Worm (Caenorhabditis elegans) whole organism, midembryonic: Measurements from ENCODE around the gene F11D11.12.

ENCODE experiments used
- T22C8.4 ChIP-seq: fragments of 200-800 bp; sonication (Bioruptor generic); IDR thresholded peaks from 2 replicates; pipeline ENCODE4 v1.3.6; 2022; ENCODE audit warnings: missing genetic modification characterization, missing compliant biosample characterization
- cog-1 ChIP-seq: sonication (generic microtip); optimal IDR thresholded peaks from 2 replicates; lab custom pipeline; 2016; ENCODE audit warnings: missing genetic modification characterization, missing compliant biosample characterization
- flt-1 ChIP-seq: fragments of 200-800 bp; sonication (Bioruptor generic); IDR thresholded peaks from 2 replicates; pipeline ENCODE4 v1.3.6; 2022; ENCODE audit warnings: missing genetic modification characterization, missing compliant biosample characterization
- klf-2 ChIP-seq: fragments of 200-800 bp; sonication (Bioruptor generic); conservative IDR thresholded peaks from 2 replicates; pipeline ENCODE4 v1.3.6; 2022; ENCODE audit warnings: missing genetic modification reagents, missing genetic modification characterization, missing compliant biosample characterization
- med-1 ChIP-seq: sonication (generic microtip); optimal IDR thresholded peaks from 2 replicates; lab custom pipeline; 2017; ENCODE audit warnings: missing genetic modification characterization, mild to moderate bottlenecking, missing compliant biosample characterization, antibody characterized with exemption, missing genetic modification reagents; ENCODE audit not compliant: insufficient read depth
- ref-1 ChIP-seq: fragments of 200-800 bp; sonication (Bioruptor generic); conservative IDR thresholded peaks from 2 replicates; pipeline ENCODE4 v1.3.6; 2022; ENCODE audit warnings: missing genetic modification reagents, missing genetic modification characterization, missing compliant biosample characterization
- tab-1 ChIP-seq: fragments of 200-800 bp; sonication (Bioruptor generic); IDR thresholded peaks from 2 replicates; pipeline ENCODE4 v1.3.6; 2022; ENCODE audit warnings: missing genetic modification characterization, missing compliant biosample characterization
- ztf-23 ChIP-seq: fragments of 200-800 bp; sonication (Bioruptor generic); IDR thresholded peaks from 2 replicates; pipeline ENCODE4 v1.3.6; 2022; ENCODE audit warnings: missing genetic modification reagents, missing genetic modification characterization, missing compliant biosample characterization
- ztf-29 ChIP-seq: fragments of 200-800 bp; sonication (Bioruptor generic); IDR thresholded peaks from 2 replicates; pipeline ENCODE4 v1.3.6; 2022; ENCODE audit warnings: missing genetic modification reagents, missing genetic modification characterization, missing compliant biosample characterization

Gene F11D11.12

DNA sequence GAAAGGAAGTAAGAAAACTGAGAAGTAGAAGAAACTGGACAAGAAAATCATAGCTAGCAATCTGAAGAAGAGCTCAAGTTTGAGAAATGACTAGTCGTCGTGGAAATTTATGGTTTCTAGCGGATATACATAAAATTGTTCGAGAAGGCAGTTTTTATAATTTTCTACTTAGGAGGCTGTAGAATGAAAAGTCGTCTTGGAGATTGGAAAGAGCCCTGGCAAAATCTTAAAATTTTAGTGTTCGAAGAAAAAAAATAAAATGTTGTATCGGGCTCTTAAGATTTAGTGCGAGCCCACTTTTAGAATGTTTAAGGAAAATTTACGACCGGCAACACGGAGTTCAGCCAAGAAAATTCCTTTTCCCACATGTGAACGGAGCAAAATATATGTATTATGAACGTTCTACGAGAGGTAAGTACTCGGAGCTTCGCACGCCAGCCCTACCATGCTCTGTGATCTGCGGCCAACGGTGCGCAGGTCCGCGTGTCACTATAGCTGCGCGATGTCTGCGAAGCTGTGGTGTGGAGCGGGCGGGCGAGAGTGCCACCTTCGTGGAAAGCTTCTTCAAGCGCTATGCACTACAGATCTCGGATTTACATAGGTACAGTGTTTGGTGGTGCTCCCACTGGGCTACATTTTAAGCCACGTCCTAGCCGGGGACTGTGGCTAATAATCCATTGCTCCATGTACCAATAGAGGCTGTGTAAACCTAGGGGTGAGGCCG lies 3.4 kb downstream of the F11D11.12 start, which contains the start of gene clec-251:
Gene clec-251, minus strand, starts transcription at position 51 of the 724 bp plus-strand sequence.
- no peak for TF ChIP-seq cog-1 (tag; lab: Kevin White, UChicago)

DNA sequence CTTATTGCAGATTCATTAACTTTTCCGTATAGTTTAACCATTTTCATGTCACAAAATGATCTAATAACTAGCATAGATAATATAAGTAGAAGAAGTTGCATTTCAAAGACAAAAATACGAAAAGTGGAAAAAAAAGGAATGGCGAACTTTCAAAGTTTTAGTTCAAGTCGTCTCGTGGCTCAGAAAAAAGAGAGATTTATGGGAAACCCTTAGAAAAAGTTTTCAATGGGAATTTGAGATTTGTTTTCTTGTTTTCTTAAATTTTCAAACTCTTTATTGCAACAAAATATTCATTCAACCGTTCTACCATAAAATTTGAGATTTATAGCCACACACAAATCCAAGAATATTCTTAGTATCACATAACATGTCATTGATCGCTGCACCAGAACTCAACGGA lies 8.4 kb downstream of the F11D11.12 start, which contains the start of gene clec-250:
Gene clec-250, minus strand, starts transcription at position 101 of the 400 bp plus-strand sequence.
- TF ChIP-seq ztf-23 (GFP tag; lab: Robert Waterston, UW): no peak
- no peak for TF ChIP-seq ref-1 (GFP tag; lab: Robert Waterston, UW)
- TF ChIP-seq ztf-29: no peak
- no peak for TF ChIP-seq T22C8.4 (GFP tag; lab: Robert Waterston, UW)
- TF ChIP-seq tab-1 (GFP tag; lab: Robert Waterston, UW): no peak
- no peak for TF ChIP-seq cog-1 (tag; lab: Kevin White, UChicago)
- TF ChIP-seq med-1 (GFP tag; lab: Kevin White, UChicago): no peak
- TF ChIP-seq klf-2 (GFP tag; lab: Robert Waterston, UW): no peak
- no peak for TF ChIP-seq flt-1 (GFP tag; lab: Robert Waterston, UW)

DNA sequence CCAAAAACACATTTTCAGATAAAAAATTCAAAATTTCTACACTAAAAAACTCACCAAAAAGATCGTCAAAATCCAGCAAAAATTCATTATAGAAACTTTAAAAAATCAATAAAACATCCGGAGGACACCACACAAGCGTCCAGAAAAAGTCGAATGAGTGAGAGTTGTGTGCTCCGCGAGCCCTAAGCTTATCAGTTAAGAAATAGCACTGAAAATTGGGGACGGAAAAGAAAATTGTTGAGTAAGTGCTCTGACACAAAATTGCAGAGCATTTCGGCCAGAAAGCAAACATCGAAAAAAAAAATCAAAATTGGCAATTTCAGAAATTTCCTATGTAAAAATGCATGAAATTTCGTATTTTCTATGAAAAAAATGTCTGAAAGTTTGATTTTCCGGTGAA lies 12.8 kb downstream of the F11D11.12 start:
- no peak for TF ChIP-seq tab-1 (GFP tag; lab: Robert Waterston, UW)
- no peak for TF ChIP-seq med-1 (GFP tag; lab: Kevin White, UChicago)
- no peak for TF ChIP-seq ref-1 (GFP tag; lab: Robert Waterston, UW)
- TF ChIP-seq T22C8.4 (GFP tag; lab: Robert Waterston, UW): no peak

DNA sequence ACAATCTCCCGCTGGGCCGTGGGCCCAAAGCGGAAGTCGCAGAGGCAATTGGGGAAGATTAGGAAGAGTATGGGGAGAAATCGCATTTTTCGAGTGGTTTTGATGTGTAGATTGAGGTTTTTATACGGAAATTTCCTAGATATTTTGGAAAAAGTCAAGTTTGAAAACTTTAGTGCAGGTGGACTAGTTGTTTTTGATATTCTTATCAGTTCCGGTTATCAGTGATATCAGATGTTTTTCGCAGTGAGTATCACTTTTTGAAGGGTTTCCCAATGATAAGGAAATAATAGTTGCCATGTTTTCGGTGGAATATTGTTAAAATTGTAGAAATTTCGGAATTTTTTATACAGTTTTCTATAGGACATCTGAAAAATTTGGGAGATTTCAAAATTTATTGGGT lies 16.1 kb downstream of the F11D11.12 start, which contains the start of gene scl-20:
Gene scl-20, minus strand, starts transcription at position 101 of the 400 bp plus-strand sequence.
- no peak for TF ChIP-seq ztf-23 (GFP tag; lab: Robert Waterston, UW)
- TF ChIP-seq flt-1 (GFP tag; lab: Robert Waterston, UW): no peak

DNA sequence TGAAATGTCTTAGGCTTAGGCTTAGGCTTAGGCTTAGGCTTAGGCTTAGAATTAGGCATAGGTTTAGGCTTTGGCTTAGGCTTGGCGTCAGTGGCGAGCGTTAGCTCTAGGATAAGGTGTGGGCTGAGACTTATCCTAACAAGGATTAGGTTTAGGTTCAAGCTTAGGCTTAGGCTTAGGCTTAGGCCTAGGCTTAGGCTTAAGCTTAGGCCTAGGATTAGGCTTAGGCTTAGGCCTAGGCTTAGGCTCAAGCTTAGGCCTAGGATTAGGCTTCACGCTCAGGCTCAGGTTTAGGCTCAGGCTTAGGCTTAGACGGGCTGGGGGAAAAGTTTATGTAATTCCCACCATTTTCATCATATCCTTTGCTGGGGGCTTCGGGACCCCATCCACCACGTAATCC lies 16.5 kb downstream of the F11D11.12 start:
- no peak for TF ChIP-seq T22C8.4 (GFP tag; lab: Robert Waterston, UW)
- no peak for TF ChIP-seq tab-1 (GFP tag; lab: Robert Waterston, UW)
- TF ChIP-seq flt-1 (GFP tag; lab: Robert Waterston, UW): no peak
- no peak for TF ChIP-seq cog-1 (tag; lab: Kevin White, UChicago)
- no peak for TF ChIP-seq ref-1 (GFP tag; lab: Robert Waterston, UW)
- TF ChIP-seq klf-2 (GFP tag; lab: Robert Waterston, UW): no peak
- no peak for TF ChIP-seq ztf-23 (GFP tag; lab: Robert Waterston, UW)
- no peak for TF ChIP-seq ztf-29
- TF ChIP-seq med-1 (GFP tag; lab: Kevin White, UChicago): no peak

DNA sequence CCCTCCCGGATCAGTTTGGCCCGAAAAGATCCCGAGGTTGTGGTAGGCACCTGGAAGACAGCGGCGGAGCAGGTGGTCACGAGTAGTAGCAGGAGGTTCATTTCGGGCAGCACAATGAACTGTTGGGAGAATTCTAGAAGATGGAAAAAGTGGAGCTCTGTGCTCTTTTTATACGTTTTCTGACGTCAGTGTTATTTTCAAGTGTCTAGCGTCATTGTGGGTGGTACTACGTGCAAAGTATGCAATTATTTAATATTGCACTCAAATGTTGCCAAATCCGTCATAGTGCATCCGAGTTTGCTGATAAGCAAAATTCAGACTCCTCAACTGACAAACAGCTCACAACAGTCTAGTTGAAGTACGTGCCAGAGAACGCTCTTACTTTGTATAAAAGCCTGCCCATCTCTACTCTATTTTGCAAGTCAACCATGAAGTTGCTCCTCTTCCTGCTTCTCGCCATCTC lies 18.9 kb downstream of the F11D11.12 start, which contains the start of the genes asp-18 and scl-19:
Gene asp-18, minus strand, starts transcription at position 101 of the 463 bp plus-strand sequence.
Gene scl-19, plus strand, starts transcription at position 413 of the 463 bp plus-strand sequence.
- no peak for TF ChIP-seq med-1 (GFP tag; lab: Kevin White, UChicago)
- TF ChIP-seq klf-2 (GFP tag; lab: Robert Waterston, UW): no peak
- TF ChIP-seq ref-1 (GFP tag; lab: Robert Waterston, UW): no peak
- TF ChIP-seq tab-1 (GFP tag; lab: Robert Waterston, UW): no peak
- TF ChIP-seq T22C8.4 (GFP tag; lab: Robert Waterston, UW): no peak
- TF ChIP-seq ztf-29: no peak
- no peak for TF ChIP-seq ztf-23 (GFP tag; lab: Robert Waterston, UW)
- no peak for TF ChIP-seq cog-1 (tag; lab: Kevin White, UChicago)
- no peak for TF ChIP-seq flt-1 (GFP tag; lab: Robert Waterston, UW)

DNA sequence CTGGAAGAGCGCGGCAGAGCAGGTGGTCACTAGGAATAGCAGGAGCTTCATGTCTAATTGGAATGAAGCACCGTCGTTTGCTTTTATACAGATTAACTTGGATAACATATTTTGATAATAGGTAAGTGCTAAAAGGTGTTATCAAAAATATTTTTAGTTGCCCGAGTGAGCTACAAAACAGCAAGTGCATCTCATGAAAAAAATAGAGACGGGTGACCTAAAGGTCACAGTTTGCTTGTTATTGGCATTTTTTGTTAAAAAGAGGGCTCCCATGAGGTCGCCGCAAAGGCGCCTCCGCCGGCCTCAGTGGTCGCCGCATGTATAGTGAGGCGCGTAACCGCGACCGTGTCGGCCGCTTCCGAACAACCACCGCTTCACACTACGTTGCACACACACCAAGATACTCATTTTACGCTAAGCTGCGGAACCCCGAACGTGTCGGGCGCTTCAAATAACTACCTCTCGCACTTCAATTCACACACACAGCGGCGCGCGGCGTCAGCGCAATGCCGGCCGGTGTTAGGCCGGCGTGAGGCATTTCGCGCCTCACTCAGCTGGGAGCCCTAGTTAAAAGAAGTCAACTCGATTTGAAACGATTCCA lies 21.1 kb downstream of the F11D11.12 start, which contains the start of gene asp-19:
Gene asp-19, minus strand, starts transcription at position 51 of the 601 bp plus-strand sequence.
- TF ChIP-seq ref-1 (GFP tag; lab: Robert Waterston, UW) (no peak), med-1 (GFP tag; lab: Kevin White, UChicago) (no peak), tab-1 (GFP tag; lab: Robert Waterston, UW) (no peak), cog-1 (tag; lab: Kevin White, UChicago) (no peak)

DNA sequence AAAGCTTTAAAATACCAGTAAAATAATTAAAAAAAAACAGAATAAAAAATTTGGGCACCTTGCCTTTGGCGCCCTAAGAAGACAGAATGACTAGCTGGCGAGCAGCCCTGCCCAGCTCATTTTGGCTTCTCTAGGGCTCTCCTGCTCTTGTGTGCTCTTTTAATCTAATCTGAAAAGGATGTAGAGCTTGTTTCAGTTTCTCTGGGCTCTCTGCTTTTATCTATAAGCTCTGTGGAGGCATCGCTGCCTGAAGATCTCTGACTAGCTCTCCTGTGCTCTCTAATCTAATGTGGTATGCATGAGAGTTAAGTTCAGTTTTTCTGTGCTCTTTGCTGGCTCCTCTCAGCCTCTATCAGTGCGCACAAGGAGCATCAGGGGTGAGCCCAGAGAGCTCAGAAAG lies 24.6 kb downstream of the F11D11.12 start:
- TF ChIP-seq klf-2 (GFP tag; lab: Robert Waterston, UW): no peak

DNA sequence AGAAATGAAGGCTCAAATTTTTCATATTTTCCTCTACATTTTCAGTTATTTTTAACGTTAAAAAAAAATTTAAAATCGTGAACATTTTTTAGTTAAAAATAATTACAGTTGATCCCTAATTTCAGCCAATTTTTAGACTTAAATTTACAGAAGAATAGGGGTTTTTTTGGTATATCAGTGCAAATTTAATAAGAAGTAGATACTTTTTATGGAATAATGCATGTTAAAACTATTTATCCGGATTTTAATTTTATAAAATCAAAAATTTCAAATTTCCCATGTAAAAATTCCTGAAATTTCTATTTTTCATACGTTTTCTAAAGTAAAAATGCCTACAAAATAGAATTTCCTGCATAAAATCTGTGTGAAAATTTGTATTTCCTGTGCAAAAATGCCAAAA lies 26.4 kb downstream of the F11D11.12 start:
- TF ChIP-seq cog-1 (tag; lab: Kevin White, UChicago) (no peak), tab-1 (GFP tag; lab: Robert Waterston, UW) (no peak), ref-1 (GFP tag; lab: Robert Waterston, UW) (no peak), med-1 (GFP tag; lab: Kevin White, UChicago) (no peak), flt-1 (GFP tag; lab: Robert Waterston, UW) (no peak), ztf-23 (GFP tag; lab: Robert Waterston, UW) (no peak), klf-2 (GFP tag; lab: Robert Waterston, UW) (no peak), T22C8.4 (GFP tag; lab: Robert Waterston, UW) (no peak), ztf-29 (no peak)
